Fruit fly (Drosophila melanogaster): ENCODE data around the gene TSG101.

Gene TSG101

dm6 chr3L:16842087-16842567 is at the start of gene TSG101 (continued):
- TF ChIP-seq CG7372 (GFP tag; IDR thresholded peaks at IDR 0.05) (no peak), Dref (GFP tag; IDR thresholded peaks at IDR 0.05) (peak; percentile 49), Dll (GFP tag; IDR thresholded peaks at IDR 0.05; ENCODE audit: partially characterized antibody) (peak; percentile 42; the same call in 1 of the 4 replicates), Asciz (GFP tag; optimal IDR thresholded peaks at IDR 0.05) (no peak), CG2129 (GFP tag; IDR thresholded peaks at IDR 0.05; ENCODE audit: partially characterized antibody) (no peak), CG30431 (GFP tag; optimal IDR thresholded peaks at IDR 0.05) (no peak), Dad (GFP tag; optimal IDR thresholded peaks at IDR 0.05) (no peak), Trl (optimal IDR thresholded peaks at IDR 0.05) (no peak), Trl (GFP tag; optimal IDR thresholded peaks at IDR 0.05) (no peak), CG9797 (GFP tag; optimal IDR thresholded peaks at IDR 0.05) (peak; percentile 79), CG13287 (GFP tag; IDR thresholded peaks at IDR 0.05; ENCODE audit: partially characterized antibody) (peak; percentile 56)

- TF ChIP-seq hkb (optimal IDR thresholded peaks at IDR 0.05) (no peak), hkb (GFP tag; IDR thresholded peaks at IDR 0.05) (0 out of 2 replicates have a peak, but pooled peaks have one; percentile 29), CG2120 (GFP tag; optimal IDR thresholded peaks at IDR 0.05) (peak; percentile 8), Med (GFP tag) (peak; percentile 76), Atf3 (GFP tag; optimal IDR thresholded peaks at IDR 0.05) (no peak), vvl (GFP tag; IDR thresholded peaks at IDR 0.05) (peak; percentile 40), row (GFP tag; IDR thresholded peaks at IDR 0.05) (0 out of 3 replicates have a peak, but pooled peaks have one; percentile 35), lbe (GFP tag; optimal IDR thresholded peaks at IDR 0.05) (peak; percentile 63), NC2β (GFP tag; optimal IDR thresholded peaks at IDR 0.05) (no peak), CG6813 (GFP tag; optimal IDR thresholded peaks at IDR 0.05) (no peak), Max (GFP tag; optimal IDR thresholded peaks at IDR 0.05) (no peak), NfI (GFP tag; optimal IDR thresholded peaks at IDR 0.05) (peak; percentile 14), prd (optimal IDR thresholded peaks at IDR 0.05) (no peak), prd (GFP tag; IDR thresholded peaks at IDR 0.05) (0 out of 3 replicates have a peak, but pooled peaks have one; percentile 4), Drgx (GFP tag; IDR thresholded peaks at IDR 0.05) (peak; percentile 64; the same call in 1 of the 2 replicates), nom (GFP tag; optimal IDR thresholded peaks at IDR 0.05) (peak; percentile 40), CG5180 (GFP tag; optimal IDR thresholded peaks at IDR 0.05) (peak; percentile 35), CG17359 (tag; optimal IDR thresholded peaks at IDR 0.05) (peak; percentile 5), chif (GFP tag; optimal IDR thresholded peaks at IDR 0.05) (peak in 1 of 2 experiments; percentile 16), sens (GFP tag) (peak; percentile 52), corto (GFP tag; optimal IDR thresholded peaks at IDR 0.05) (peak; percentile 73), slbo (GFP tag; IDR thresholded peaks at IDR 0.05) (peak; percentile 29; the same call in 1 of the 2 replicates), E2f1 (GFP tag; IDR thresholded peaks at IDR 0.05) (0 out of 2 replicates have a peak, but pooled peaks have one; percentile 13), ind (GFP tag; optimal IDR thresholded peaks at IDR 0.05) (no peak)
Measured at dm6 chr3L:16796603-16797002, 45.5 kb upstream of the TSG101 start.

- TF ChIP-seq CG6765 (GFP tag; optimal IDR thresholded peaks at IDR 0.05) (no peak), cwo (GFP tag; optimal IDR thresholded peaks at IDR 0.05) (peak; percentile 43), mam (GFP tag; optimal IDR thresholded peaks at IDR 0.05) (no peak), CG10321 (GFP tag; IDR thresholded peaks at IDR 0.05) (no peak), CG15073 (GFP tag; optimal IDR thresholded peaks at IDR 0.05) (no peak), CG6854 (GFP tag; optimal IDR thresholded peaks at IDR 0.05) (no peak), disco-r (GFP tag; optimal IDR thresholded peaks at IDR 0.05) (no peak), CG14014 (GFP tag; IDR thresholded peaks at IDR 0.05) (no peak), tx (GFP tag; optimal IDR thresholded peaks at IDR 0.05) (no peak), E2f1 (GFP tag; IDR thresholded peaks at IDR 0.05) (no peak), CG10366 (GFP tag; IDR thresholded peaks at IDR 0.05) (no peak), Chrac-16 (GFP tag; optimal IDR thresholded peaks at IDR 0.05) (no peak), CG31224 (GFP tag; IDR thresholded peaks at IDR 0.05) (no peak), CG17359 (tag; optimal IDR thresholded peaks at IDR 0.05) (no peak), aop (GFP tag; IDR thresholded peaks at IDR 0.05) (no peak), sens (GFP tag) (peak; percentile 49), gsb (GFP tag; IDR thresholded peaks at IDR 0.05) (no peak), yki (optimal IDR thresholded peaks at IDR 0.05) (no peak), GATAe (GFP tag; conservative IDR thresholded peaks at IDR 0.05) (no peak), CG42726 (GFP tag; IDR thresholded peaks at IDR 0.05; ENCODE audit: partially characterized antibody) (no peak)
Measured at dm6 chr3L:16800026-16800425, 42.1 kb upstream of the TSG101 start.
